Worm (Caenorhabditis elegans) whole organism, mixed stage, embryonic: ENCODE results near the gene acbp-4.

ENCODE experiments used
- bed-3 ChIP-seq: fragments of 200-800 bp; sonication (Bioruptor generic); optimal IDR thresholded peaks from 3 replicates; lab custom pipeline; 2018; ENCODE audit warnings: mild to moderate bottlenecking, missing genetic modification characterization, moderate library complexity, missing compliant biosample characterization
- blmp-1 ChIP-seq: fragments of 150-350 bp; optimal IDR thresholded peaks from 2 replicates; lab custom pipeline; 2014; ENCODE audit warnings: missing biosample characterization, missing genetic modification characterization
- ceh-43 ChIP-seq: fragments of 200-800 bp; sonication (Bioruptor generic); optimal IDR thresholded peaks from 2 replicates; lab custom pipeline; 2018; ENCODE audit warnings: mild to moderate bottlenecking, missing genetic modification characterization, moderate library complexity, missing compliant biosample characterization
- ceh-83 ChIP-seq: fragments of 200-800 bp; sonication (Bioruptor generic); optimal IDR thresholded peaks from 2 replicates; lab custom pipeline; 2018; ENCODE audit warnings: mild to moderate bottlenecking, missing genetic modification characterization, missing compliant biosample characterization
- ces-1 ChIP-seq: fragments of 150-350 bp; optimal IDR thresholded peaks from 2 replicates; lab custom pipeline; 2014; ENCODE audit warnings: missing biosample characterization, missing genetic modification reagents, missing genetic modification characterization
- cnd-1 ChIP-seq: fragments of 200-800 bp; sonication (Bioruptor generic); optimal IDR thresholded peaks from 2 replicates; lab custom pipeline; 2018; ENCODE audit warnings: mild to moderate bottlenecking, missing genetic modification characterization, missing compliant biosample characterization
- elt-1 ChIP-seq: sonication (generic microtip); optimal IDR thresholded peaks from 2 replicates; lab custom pipeline; 2017; ENCODE audit warnings: missing genetic modification characterization, mild to moderate bottlenecking, missing compliant biosample characterization, antibody characterized with exemption, moderate library complexity, borderline replicate concordance; ENCODE audit not compliant: insufficient read depth
- elt-3 ChIP-seq: fragments of 150-350 bp; optimal IDR thresholded peaks from 2 replicates; lab custom pipeline; 2014; ENCODE audit warnings: missing biosample characterization, missing genetic modification characterization
- flh-1 ChIP-seq: fragments of 200-800 bp; sonication (Bioruptor generic); optimal IDR thresholded peaks from 2 replicates; lab custom pipeline; 2018; ENCODE audit warnings: mild to moderate bottlenecking, missing genetic modification characterization, moderate library complexity, missing compliant biosample characterization
- ham-2 ChIP-seq: fragments of 200-800 bp; sonication (Bioruptor generic); optimal IDR thresholded peaks from 2 replicates; lab custom pipeline; 2018; ENCODE audit warnings: mild to moderate bottlenecking, missing genetic modification characterization, missing compliant biosample characterization
- hlh-1 ChIP-seq: fragments of 150-350 bp; optimal IDR thresholded peaks from 2 replicates; lab custom pipeline; 2014; ENCODE audit warnings: missing biosample characterization, missing genetic modification reagents, missing genetic modification characterization
- lin-32 ChIP-seq: fragments of 200-800 bp; sonication (Bioruptor generic); optimal IDR thresholded peaks from 2 replicates; lab custom pipeline; 2018; ENCODE audit warnings: mild to moderate bottlenecking, missing genetic modification characterization, missing compliant biosample characterization
- lsy-2 ChIP-seq: fragments of 150-350 bp; optimal IDR thresholded peaks from 2 replicates; lab custom pipeline; 2014; ENCODE audit warnings: missing biosample characterization, missing genetic modification characterization
- mab-5 ChIP-seq: fragments of 150-350 bp; optimal IDR thresholded peaks from 2 replicates; lab custom pipeline; 2014; ENCODE audit warnings: missing biosample characterization, missing genetic modification characterization
- mep-1 ChIP-seq: fragments of 150-350 bp; optimal IDR thresholded peaks from 2 replicates; lab custom pipeline; 2017; ENCODE audit warnings: missing biosample characterization, missing genetic modification reagents, missing genetic modification characterization, inconsistent platforms
- mls-2 ChIP-seq: sonication (generic microtip); optimal IDR thresholded peaks from 2 replicates; lab custom pipeline; 2016; ENCODE audit warnings: mild to moderate bottlenecking, missing genetic modification characterization, moderate library complexity, missing compliant biosample characterization
- nhr-12 ChIP-seq: fragments of 150-350 bp; optimal IDR thresholded peaks from 2 replicates; lab custom pipeline; 2014; ENCODE audit warnings: missing biosample characterization, missing genetic modification characterization
- nhr-237 ChIP-seq: fragments of 150-350 bp; optimal IDR thresholded peaks from 2 replicates; lab custom pipeline; 2014; ENCODE audit warnings: missing biosample characterization, missing genetic modification characterization
- nhr-28 ChIP-seq: fragments of 150-350 bp; optimal IDR thresholded peaks from 2 replicates; lab custom pipeline; 2014; ENCODE audit warnings: missing biosample characterization, missing genetic modification characterization
- pha-4 ChIP-seq: fragments of 150-350 bp; optimal IDR thresholded peaks from 2 replicates; lab custom pipeline; 2018; ENCODE audit warnings: missing biosample characterization, missing genetic modification reagents, missing genetic modification characterization
- sem-2 ChIP-seq: fragments of 200-800 bp; sonication (Bioruptor generic); optimal IDR thresholded peaks from 2 replicates; lab custom pipeline; 2018; ENCODE audit warnings: mild to moderate bottlenecking, missing genetic modification characterization, missing compliant biosample characterization
- snpc-4 ChIP-seq: fragments of 150-350 bp; optimal IDR thresholded peaks from 2 replicates; lab custom pipeline; 2014; ENCODE audit warnings: missing biosample characterization, missing genetic modification characterization
- tbx-8 ChIP-seq: fragments of 200-800 bp; sonication (Bioruptor generic); optimal IDR thresholded peaks from 2 replicates; lab custom pipeline; 2018; ENCODE audit warnings: mild to moderate bottlenecking, missing genetic modification characterization, moderate library complexity, missing compliant biosample characterization
- unc-120 ChIP-seq: sonication (generic microtip); optimal IDR thresholded peaks from 2 replicates; lab custom pipeline; 2017; ENCODE audit warnings: missing genetic modification characterization, missing compliant biosample characterization; ENCODE audit not compliant: poor library complexity, severe bottlenecking
- zip-8 ChIP-seq: fragments of 150-350 bp; optimal IDR thresholded peaks from 2 replicates; lab custom pipeline; 2014; ENCODE audit warnings: missing biosample characterization, missing genetic modification characterization
- ztf-11 ChIP-seq: fragments of 150-350 bp; optimal IDR thresholded peaks from 2 replicates; lab custom pipeline; 2014; ENCODE audit warnings: missing biosample characterization, missing genetic modification characterization

Gene acbp-4

ce11 chrIII:7296092-7296668 lies 12.7 kb downstream of the acbp-4 start:
- TF ChIP-seq nhr-12 (tag; lab: Kevin White, UChicago) (no peak), lin-32 (GFP tag; lab: Kevin White, UChicago) (no peak), hlh-1 (no peak), elt-1 (tag; lab: Kevin White, UChicago) (no peak), lsy-2 (tag; lab: Kevin White, UChicago) (no peak), ceh-43 (GFP tag; lab: Kevin White, UChicago) (no peak), elt-3 (no peak), ces-1 (GFP tag; lab: Kevin White, UChicago) (no peak), ceh-83 (GFP tag; lab: Kevin White, UChicago) (no peak), mls-2 (no peak)

ce11 chrIII:7293075-7293684 lies 15.7 kb downstream of the acbp-4 start, which contains the start of gene cwf-19L2:
TSS of gene cwf-19L2 (plus strand) at chrIII:7293634.
- TF ChIP-seq lsy-2 (tag; lab: Kevin White, UChicago) (peak; percentile 89), flh-1 (GFP tag; lab: Kevin White, UChicago) (no peak), mep-1 (no peak), nhr-12 (tag; lab: Kevin White, UChicago) (no peak), sem-2 (GFP tag; lab: Kevin White, UChicago) (no peak), unc-120 (tag; lab: Kevin White, UChicago) (no peak)

ce11 chrIII:7292569-7292968 lies 16.3 kb downstream of the acbp-4 start:
- TF ChIP-seq blmp-1 (tag; lab: Kevin White, UChicago) (peak; percentile 59), mep-1 (no peak)

- TF ChIP-seq zip-8 (tag; lab: Kevin White, UChicago) (no peak), mep-1 (no peak), ces-1 (GFP tag; lab: Kevin White, UChicago) (peak; percentile 70)
These were observed 17.7 kb downstream of the acbp-4 start for ce11 chrIII:7291216-7291615.

- no peak for TF ChIP-seq ham-2 (GFP tag; lab: Kevin White, UChicago)
- TF ChIP-seq nhr-28 (tag; lab: Kevin White, UChicago) = no peak
- TF ChIP-seq mab-5 (tag; lab: Kevin White, UChicago) = no peak
- no peak for TF ChIP-seq hlh-1
- no peak for TF ChIP-seq ceh-43 (GFP tag; lab: Kevin White, UChicago)
- TF ChIP-seq ceh-83 (GFP tag; lab: Kevin White, UChicago) = no peak
These were observed 18.4 kb downstream of the acbp-4 start, which contains the start of gene algn-11 for ce11 chrIII:7290462-7290861. TSS of gene algn-11 (minus strand) at chrIII:7290562.

ce11 chrIII:7287503-7287902 lies 21.4 kb downstream of the acbp-4 start, which contains the start of gene ykt-6:
TSS of gene ykt-6 (minus strand) at chrIII:7287603.
- TF ChIP-seq ceh-43 (GFP tag; lab: Kevin White, UChicago) (no peak), tbx-8 (no peak)

ce11 chrIII:7285783-7286182 lies 23.1 kb downstream of the acbp-4 start, which contains the start of gene pho-5:
TSS of gene pho-5 (minus strand) at chrIII:7285883.
- TF ChIP-seq nhr-28 (tag; lab: Kevin White, UChicago) (no peak), mep-1 (no peak), elt-1 (tag; lab: Kevin White, UChicago) (no peak), snpc-4 (no peak), sem-2 (GFP tag; lab: Kevin White, UChicago) (no peak), ces-1 (GFP tag; lab: Kevin White, UChicago) (no peak), tbx-8 (no peak), lin-32 (GFP tag; lab: Kevin White, UChicago) (no peak), pha-4 (tag; lab: Kevin White, UChicago) (no peak), hlh-1 (no peak), ztf-11 (tag; lab: Kevin White, UChicago) (no peak), nhr-237 (no peak), mls-2 (no peak), cnd-1 (no peak), bed-3 (GFP tag; lab: Kevin White, UChicago) (no peak)
